3 worm cellular contexts compared by ENCODE assay signal in genomic region chrII:8764332-8764731, ce11.
A peak's percentile ranks its signal among the peaks of the same experiment; 100 is the strongest.
TF ChIP-seq lines count a peak whose summit lies in the region.

No protein-coding gene starts in this region.

TF ChIP-seq in whole organism, L1 larva, 84 proteins besides CTCF, POLR2A, EP300 and RAD21:
- TF ChIP-seq blmp-1 (tag; optimal IDR thresholded peaks at IDR 0.05; lab: Kevin White, UChicago) = peak; percentile 3
- TF ChIP-seq elt-3 (tag; optimal IDR thresholded peaks at IDR 0.05; lab: Kevin White, UChicago) = peak in 2 of 6 experiments; percentile 13 to 55
- TF ChIP-seq nhr-237 (tag; optimal IDR thresholded peaks at IDR 0.05; lab: Kevin White, UChicago) = no peak
- TF ChIP-seq lin-14 (GFP tag; optimal IDR thresholded peaks at IDR 0.05; lab: Kevin White, UChicago) = peak; percentile 30
- 0 out of 2 replicates have a peak, but pooled peaks have one; percentile 9 for TF ChIP-seq nhr-19 (GFP tag; conservative IDR thresholded peaks at IDR 0.05; lab: Robert Waterston, UW)
- peak; percentile 80 for TF ChIP-seq nhr-85 (tag; lab: Kevin White, UChicago)
- TF ChIP-seq nhr-20 (tag; optimal IDR thresholded peaks at IDR 0.05; lab: Kevin White, UChicago) = peak; percentile 17
- TF ChIP-seq ceh-63 (GFP tag; optimal IDR thresholded peaks at IDR 0.05; lab: Kevin White, UChicago) = no peak
TF ChIP-seq in whole organism, L1 larva: peak in this region for 6.

TF ChIP-seq in whole organism, L2 larva, 48 proteins besides CTCF, POLR2A, EP300 and RAD21:
- TF ChIP-seq sma-9 (GFP tag; optimal IDR thresholded peaks at IDR 0.05; lab: Kevin White, UChicago) (peak; percentile 3), sma-9 (tag; optimal IDR thresholded peaks at IDR 0.05; lab: Kevin White, UChicago) (no peak), nhr-21 (tag; optimal IDR thresholded peaks at IDR 0.05; lab: Kevin White, UChicago) (no peak)

TF ChIP-seq in whole organism, L4 larva, 104 proteins besides CTCF, POLR2A, EP300 and RAD21:
- no peak for TF ChIP-seq cey-2 (tag; optimal IDR thresholded peaks at IDR 0.05; lab: Kevin White, UChicago; ENCODE audit: borderline replicate concordance, insufficient read depth)
- no peak for TF ChIP-seq ztf-7 (tag; optimal IDR thresholded peaks at IDR 0.05; lab: Kevin White, UChicago)
- TF ChIP-seq R02D3.7 (tag; optimal IDR thresholded peaks at IDR 0.05; lab: Kevin White, UChicago) = no peak
- TF ChIP-seq ama-1 (optimal IDR thresholded peaks at IDR 0.05; lab: Kevin White, UChicago) = no peak
- no peak for TF ChIP-seq arid-1 (GFP tag; conservative IDR thresholded peaks at IDR 0.05; lab: Robert Waterston, UW)
- no peak for TF ChIP-seq lin-29 (GFP tag; IDR thresholded peaks at IDR 0.05; lab: Robert Waterston, UW)
- peak; percentile 8 for TF ChIP-seq aha-1 (tag; lab: Kevin White, UChicago)
- TF ChIP-seq mxl-3 (GFP tag; optimal IDR thresholded peaks at IDR 0.05; lab: Kevin White, UChicago) = no peak
- no peak for TF ChIP-seq vab-7 (GFP tag; IDR thresholded peaks at IDR 0.05; lab: Robert Waterston, UW)
- no peak for TF ChIP-seq dpl-1 (GFP tag; optimal IDR thresholded peaks at IDR 0.05; lab: Kevin White, UChicago)
- no peak for TF ChIP-seq lin-38 (GFP tag; IDR thresholded peaks at IDR 0.05; lab: Robert Waterston, UW)
- TF ChIP-seq ctbp-1 (GFP tag; IDR thresholded peaks at IDR 0.05; lab: Robert Waterston, UW) = no peak
- no peak for TF ChIP-seq rbr-2 (tag; optimal IDR thresholded peaks at IDR 0.05; lab: Kevin White, UChicago)
- peak; percentile 35 for TF ChIP-seq hlh-30 (tag; optimal IDR thresholded peaks at IDR 0.05; lab: Kevin White, UChicago; ENCODE audit: insufficient read depth)
- peak in 1 of 2 experiments; percentile 13 for TF ChIP-seq unc-62 (GFP tag; optimal IDR thresholded peaks at IDR 0.05 in 1 of 2; lab: Kevin White, UChicago)
- no peak for TF ChIP-seq unc-62 (tag; optimal IDR thresholded peaks at IDR 0.05; lab: Kevin White, UChicago)

Comparison
In these comparisons a context has a peak if more than half of its experiments do, and no peak if none do; other contexts are left out.
1. Of the 29 proteins assayed by ChIP-seq in both whole organism, L4 larva and whole organism, L1 larva: peak only in whole organism, L4 larva: aha-1; only in whole organism, L1 larva: none; in both: none; in neither: 27; mixed calls (peak in some experiments, not most) for 1.